Fruit fly (Drosophila melanogaster): ENCODE measurements around the gene CG32579.

Gene CG32579

dm6 chrX:16334251-16334860, 11.3 kb downstream of the CG32579 start (continued):
- TF ChIP-seq NFAT (GFP tag; IDR thresholded peaks at IDR 0.05) = no peak
- TF ChIP-seq cg (GFP tag; optimal IDR thresholded peaks at IDR 0.05) = peak; percentile 89
- TF ChIP-seq Jarid2 (GFP tag; optimal IDR thresholded peaks at IDR 0.05) = no peak
- no peak for TF ChIP-seq Fer1 (GFP tag; optimal IDR thresholded peaks at IDR 0.05)
- no peak for TF ChIP-seq Antp (GFP tag; optimal IDR thresholded peaks at IDR 0.05)
- 0 out of 4 replicates have a peak, but pooled peaks have one; percentile 6 for TF ChIP-seq chinmo (GFP tag; IDR thresholded peaks at IDR 0.05; ENCODE audit: partially characterized antibody)
- TF ChIP-seq CG1602 (GFP tag; optimal IDR thresholded peaks at IDR 0.05) = no peak
- TF ChIP-seq zen (tag; optimal IDR thresholded peaks at IDR 0.05) = no peak

- peak; percentile 85 for TF ChIP-seq Hmr (GFP tag; optimal IDR thresholded peaks at IDR 0.05)
- peak; percentile 78 for TF ChIP-seq NfI (GFP tag; optimal IDR thresholded peaks at IDR 0.05)
- TF ChIP-seq sug (tag; optimal IDR thresholded peaks at IDR 0.05) = peak; percentile 55
- peak; percentile 53 for TF ChIP-seq HmgZ (tag; optimal IDR thresholded peaks at IDR 0.05)
- peak; percentile 88 for TF ChIP-seq Drgx (GFP tag; IDR thresholded peaks at IDR 0.05)
- no peak for TF ChIP-seq gsb-n (tag; optimal IDR thresholded peaks at IDR 0.05)
- no peak for TF ChIP-seq lov (optimal IDR thresholded peaks at IDR 0.05)
- TF ChIP-seq lov (GFP tag; IDR thresholded peaks at IDR 0.05) = peak; percentile 81; the same call in 2 of the 3 replicates
- peak; percentile 33 to 53 for TF ChIP-seq chif (GFP tag; optimal IDR thresholded peaks at IDR 0.05)
- TF ChIP-seq Nf-YC (tag; optimal IDR thresholded peaks at IDR 0.05) = peak; percentile 37
- peak; percentile 70 for TF ChIP-seq unpg (GFP tag; optimal IDR thresholded peaks at IDR 0.05)
- TF ChIP-seq unc-4 (GFP tag; IDR thresholded peaks at IDR 0.05; ENCODE audit: partially characterized antibody) = no peak
- TF ChIP-seq Dek (tag; optimal IDR thresholded peaks at IDR 0.05) = peak; percentile 72
- peak; percentile 77 for TF ChIP-seq gro (GFP tag; optimal IDR thresholded peaks at IDR 0.05)
- peak; percentile 51 for TF ChIP-seq CG12769 (tag; optimal IDR thresholded peaks at IDR 0.05)
- TF ChIP-seq luna (GFP tag; optimal IDR thresholded peaks at IDR 0.05) = peak; percentile 30
- TF ChIP-seq CG30020 (tag; optimal IDR thresholded peaks at IDR 0.05) = peak; percentile 64
- no peak for TF ChIP-seq Hr78 (GFP tag; optimal IDR thresholded peaks at IDR 0.05)
- TF ChIP-seq dimm (GFP tag; IDR thresholded peaks at IDR 0.05) = no peak
- peak; percentile 38 for TF ChIP-seq CG5245 (GFP tag; optimal IDR thresholded peaks at IDR 0.05)
- TF ChIP-seq CG11723 (GFP tag; optimal IDR thresholded peaks at IDR 0.05) = peak; percentile 62
- TF ChIP-seq dati (GFP tag; IDR thresholded peaks at IDR 0.05) = no peak
- no peak for TF ChIP-seq tx (GFP tag; optimal IDR thresholded peaks at IDR 0.05)
- TF ChIP-seq HLHmδ (GFP tag; optimal IDR thresholded peaks at IDR 0.05) = no peak
- peak; percentile 58 for TF ChIP-seq pum (GFP tag; optimal IDR thresholded peaks at IDR 0.05)
- no peak for TF ChIP-seq abd-A (tag; optimal IDR thresholded peaks at IDR 0.05)
- TF ChIP-seq CG5953 (GFP tag; IDR thresholded peaks at IDR 0.05) = peak; percentile 64
- TF ChIP-seq danr (GFP tag; IDR thresholded peaks at IDR 0.05) = 0 out of 2 replicates have a peak, but pooled peaks have one; percentile 42
- no peak for TF ChIP-seq nerfin-1 (tag; optimal IDR thresholded peaks at IDR 0.05)
- peak; percentile 74 for TF ChIP-seq ind (GFP tag; optimal IDR thresholded peaks at IDR 0.05)
- peak; percentile 62; the same call in 1 of the 3 replicates for TF ChIP-seq Optix (GFP tag; IDR thresholded peaks at IDR 0.05)
- TF ChIP-seq Med (GFP tag) = peak; percentile 95
- TF ChIP-seq CG10431 (GFP tag; optimal IDR thresholded peaks at IDR 0.05) = peak; percentile 0
- TF ChIP-seq Asciz (GFP tag; optimal IDR thresholded peaks at IDR 0.05) = peak; percentile 32
- TF ChIP-seq CG4707 (GFP tag; optimal IDR thresholded peaks at IDR 0.05) = peak; percentile 14
- no peak for TF ChIP-seq CG2199 (GFP tag; IDR thresholded peaks at IDR 0.05)
- TF ChIP-seq CG9876 (GFP tag; optimal IDR thresholded peaks at IDR 0.05) = peak; percentile 23
- peak; percentile 64 for TF ChIP-seq CG12071 (GFP tag; optimal IDR thresholded peaks at IDR 0.05)
- TF ChIP-seq hbn (GFP tag; IDR thresholded peaks at IDR 0.05; ENCODE audit: partially characterized antibody) = no peak
- TF ChIP-seq Hr39 (optimal IDR thresholded peaks at IDR 0.05) = no peak
Observed at dm6 chrX:16335107-16335642, 12.1 kb downstream of the CG32579 start.
